Worm (Caenorhabditis elegans): ENCODE results near the gene nhr-241.

Gene nhr-241

ce11 chrV:18699326-18699725, at the start of gene nhr-241:
nhr-241 (plus strand) TSS chrV:18699451.
- TF ChIP-seq hmg-4 (GFP tag; optimal IDR thresholded peaks at IDR 0.05) (no peak), tra-4 (tag; optimal IDR thresholded peaks at IDR 0.05) (no peak), tbx-11 (GFP tag; IDR thresholded peaks at IDR 0.05) (no peak), F13C5.2 (tag; optimal IDR thresholded peaks at IDR 0.05) (no peak), pes-1 (GFP tag; IDR thresholded peaks at IDR 0.05) (no peak), aly-1 (tag; optimal IDR thresholded peaks at IDR 0.05) (no peak), ama-1 (optimal IDR thresholded peaks at IDR 0.05) (no peak), B0310.2 (tag; optimal IDR thresholded peaks at IDR 0.05) (no peak), ceh-13 (GFP tag; optimal IDR thresholded peaks at IDR 0.05) (no peak), flt-1 (GFP tag; IDR thresholded peaks at IDR 0.05) (no peak), sea-1 (GFP tag; conservative IDR thresholded peaks at IDR 0.05) (no peak), hnd-1 (tag; optimal IDR thresholded peaks at IDR 0.05) (no peak), hmbx-1 (tag; optimal IDR thresholded peaks at IDR 0.05) (no peak), tbx-37 (GFP tag; conservative IDR thresholded peaks at IDR 0.05) (no peak), ets-7 (tag; optimal IDR thresholded peaks at IDR 0.05) (no peak), scrt-1 (GFP tag; IDR thresholded peaks at IDR 0.05) (no peak), ceh-36 (tag; optimal IDR thresholded peaks at IDR 0.05) (no peak)

DNA sequence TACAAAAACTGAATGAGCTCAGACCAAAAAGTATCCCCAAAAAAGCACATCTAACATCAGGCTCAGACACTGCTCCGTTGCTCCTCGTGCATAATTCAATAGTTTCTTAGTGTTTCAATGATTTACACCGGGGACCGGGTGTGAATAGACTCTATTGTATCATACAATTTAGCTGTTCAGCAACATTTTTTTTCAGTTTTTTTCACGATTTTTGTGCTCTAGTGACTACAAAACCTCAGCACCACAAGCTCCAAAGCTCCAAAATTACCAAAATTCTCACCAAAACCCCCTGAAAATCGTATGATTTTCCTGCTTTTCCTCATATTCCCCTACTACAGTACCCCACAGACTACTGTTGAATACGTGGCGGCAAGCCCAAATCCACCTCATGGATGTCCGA, 49.2 kb upstream of the nhr-241 start, which contains the start of gene egas-2:
egas-2 (plus strand) TSS at position 301 of the 400 bp plus-strand sequence.
- no peak for TF ChIP-seq F13C5.2 (tag; optimal IDR thresholded peaks at IDR 0.05)
- no peak for TF ChIP-seq hnd-1 (tag; optimal IDR thresholded peaks at IDR 0.05)
- TF ChIP-seq aly-1 (tag; optimal IDR thresholded peaks at IDR 0.05) = no peak
- no peak for TF ChIP-seq tra-4 (tag; optimal IDR thresholded peaks at IDR 0.05)
- no peak for TF ChIP-seq pes-1 (GFP tag; IDR thresholded peaks at IDR 0.05)
- TF ChIP-seq tbx-37 (GFP tag; conservative IDR thresholded peaks at IDR 0.05) = no peak
- no peak for TF ChIP-seq sea-1 (GFP tag; conservative IDR thresholded peaks at IDR 0.05)
- no peak for TF ChIP-seq ets-7 (tag; optimal IDR thresholded peaks at IDR 0.05)
- no peak for TF ChIP-seq hmg-4 (GFP tag; optimal IDR thresholded peaks at IDR 0.05)
- TF ChIP-seq ceh-13 (GFP tag; optimal IDR thresholded peaks at IDR 0.05) = no peak
- no peak for TF ChIP-seq hmbx-1 (tag; optimal IDR thresholded peaks at IDR 0.05)
- no peak for TF ChIP-seq B0310.2 (tag; optimal IDR thresholded peaks at IDR 0.05)
- TF ChIP-seq flt-1 (GFP tag; IDR thresholded peaks at IDR 0.05) = no peak

DNA sequence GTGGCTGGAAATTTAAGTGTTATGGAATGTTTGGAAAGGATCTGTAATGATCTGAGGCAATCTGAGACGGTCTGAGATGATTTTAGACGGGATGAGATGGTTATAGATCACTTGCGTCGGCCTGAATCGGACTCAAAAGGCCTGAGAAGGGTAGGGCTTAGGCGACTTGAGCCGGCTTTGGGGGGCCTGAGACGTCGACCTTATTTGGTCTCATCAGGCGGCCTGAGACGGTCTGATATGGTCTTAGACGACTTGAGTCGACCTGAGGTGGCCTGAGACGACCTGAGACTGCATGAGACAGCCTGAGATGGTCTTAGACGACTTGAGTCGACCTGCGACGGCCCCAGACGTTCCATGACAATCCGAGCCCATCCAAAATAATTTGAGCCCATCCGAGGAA, 42.9 kb upstream of the nhr-241 start:
- no peak for TF ChIP-seq pes-1 (GFP tag; IDR thresholded peaks at IDR 0.05)
- no peak for TF ChIP-seq ets-7 (tag; optimal IDR thresholded peaks at IDR 0.05)
- no peak for TF ChIP-seq hmg-4 (GFP tag; optimal IDR thresholded peaks at IDR 0.05)
- no peak for TF ChIP-seq B0310.2 (tag; optimal IDR thresholded peaks at IDR 0.05)
- TF ChIP-seq ceh-13 (GFP tag; optimal IDR thresholded peaks at IDR 0.05) = no peak
- TF ChIP-seq tbx-11 (GFP tag; IDR thresholded peaks at IDR 0.05) = no peak

- TF ChIP-seq hnd-1 (tag; optimal IDR thresholded peaks at IDR 0.05) (no peak), sea-1 (GFP tag; conservative IDR thresholded peaks at IDR 0.05) (no peak), hmbx-1 (tag; optimal IDR thresholded peaks at IDR 0.05) (no peak), tbx-11 (GFP tag; IDR thresholded peaks at IDR 0.05) (no peak), aly-1 (tag; optimal IDR thresholded peaks at IDR 0.05) (no peak), B0310.2 (tag; optimal IDR thresholded peaks at IDR 0.05) (no peak), F13C5.2 (tag; optimal IDR thresholded peaks at IDR 0.05) (no peak), tra-4 (tag; optimal IDR thresholded peaks at IDR 0.05) (no peak), scrt-1 (GFP tag; IDR thresholded peaks at IDR 0.05) (no peak), ceh-13 (GFP tag; optimal IDR thresholded peaks at IDR 0.05) (no peak), ets-7 (tag; optimal IDR thresholded peaks at IDR 0.05) (no peak), ceh-36 (tag; optimal IDR thresholded peaks at IDR 0.05) (no peak), hmg-4 (GFP tag; optimal IDR thresholded peaks at IDR 0.05) (no peak), ama-1 (optimal IDR thresholded peaks at IDR 0.05) (no peak), pes-1 (GFP tag; IDR thresholded peaks at IDR 0.05) (no peak), tbx-37 (GFP tag; conservative IDR thresholded peaks at IDR 0.05) (no peak), flt-1 (GFP tag; IDR thresholded peaks at IDR 0.05) (no peak)
These were observed 41.9 kb upstream of the nhr-241 start for ce11 chrV:18657391-18657790.

- TF ChIP-seq flt-1 (GFP tag; IDR thresholded peaks at IDR 0.05) (no peak), hmbx-1 (tag; optimal IDR thresholded peaks at IDR 0.05) (no peak), hnd-1 (tag; optimal IDR thresholded peaks at IDR 0.05) (no peak), sea-1 (GFP tag; conservative IDR thresholded peaks at IDR 0.05) (no peak), tbx-37 (GFP tag; conservative IDR thresholded peaks at IDR 0.05) (no peak)
These were observed 40.3 kb upstream of the nhr-241 start for ce11 chrV:18658914-18659313.

DNA sequence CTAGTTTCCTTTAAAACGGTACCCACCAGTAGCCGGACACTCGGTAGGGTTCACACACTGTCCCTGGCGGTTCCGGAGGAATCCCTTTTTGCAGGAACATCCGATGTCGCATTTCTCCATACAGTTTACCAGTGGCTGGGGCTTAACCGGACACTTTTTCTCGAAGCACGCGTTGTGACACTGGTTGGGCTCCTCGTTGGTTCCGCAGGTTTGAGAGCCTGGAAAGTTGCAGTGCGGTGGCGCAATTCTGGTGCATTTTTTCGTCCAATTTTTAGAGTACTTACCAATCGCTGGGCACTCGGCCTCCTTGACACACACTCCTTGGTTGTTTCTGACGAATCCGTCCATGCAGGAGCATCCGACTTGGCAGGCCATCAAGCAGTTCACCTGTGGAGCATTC, 36.9 kb upstream of the nhr-241 start:
- no peak for TF ChIP-seq tra-4 (tag; optimal IDR thresholded peaks at IDR 0.05)

DNA sequence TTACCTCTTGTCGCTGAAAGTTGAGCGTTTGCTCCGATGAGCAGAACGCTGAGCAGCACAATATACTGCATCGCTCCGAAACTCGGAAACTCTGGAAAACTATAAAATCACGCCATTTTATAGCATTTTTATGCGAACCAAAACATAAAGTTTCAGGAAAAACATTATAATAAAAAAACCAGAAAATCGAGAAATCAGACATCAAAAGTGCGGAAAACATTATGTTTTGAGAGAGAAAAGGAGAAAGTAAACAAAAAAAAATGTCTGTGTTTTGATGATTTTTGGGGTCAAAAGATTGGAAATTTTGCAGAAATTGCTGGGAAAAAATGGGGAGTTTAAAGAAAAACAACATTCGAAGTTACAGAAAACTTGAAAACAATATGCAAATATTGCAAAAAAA, 35.2 kb upstream of the nhr-241 start, which contains the start of gene Y69H2.3:
Y69H2.3 (minus strand) TSS at position 101 of the 400 bp plus-strand sequence.
- TF ChIP-seq tbx-11 (GFP tag; IDR thresholded peaks at IDR 0.05) (no peak), ceh-13 (GFP tag; optimal IDR thresholded peaks at IDR 0.05) (no peak), ama-1 (optimal IDR thresholded peaks at IDR 0.05) (no peak), pes-1 (GFP tag; IDR thresholded peaks at IDR 0.05) (no peak), aly-1 (tag; optimal IDR thresholded peaks at IDR 0.05) (no peak), F13C5.2 (tag; optimal IDR thresholded peaks at IDR 0.05) (no peak), hnd-1 (tag; optimal IDR thresholded peaks at IDR 0.05) (no peak)

DNA sequence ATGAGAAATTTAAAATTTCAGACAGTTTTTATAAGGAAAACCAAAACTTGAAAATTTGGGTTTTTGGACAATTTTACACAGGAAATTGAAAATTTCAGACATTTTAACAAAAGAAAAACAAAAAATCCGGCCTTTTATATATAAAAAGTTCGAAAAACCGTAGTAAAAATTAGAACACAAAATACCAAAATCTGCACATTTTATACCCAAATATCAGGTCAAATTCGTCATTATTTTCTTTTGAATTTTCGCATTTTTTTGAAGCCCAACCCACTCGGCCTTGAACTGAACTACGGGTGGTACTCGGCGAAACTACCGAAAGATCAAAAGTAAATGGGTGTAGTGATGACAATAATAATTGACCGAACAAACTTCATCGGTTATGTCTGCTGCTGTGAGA, 32.1 kb upstream of the nhr-241 start:
- no peak for TF ChIP-seq hnd-1 (tag; optimal IDR thresholded peaks at IDR 0.05)
- TF ChIP-seq tbx-11 (GFP tag; IDR thresholded peaks at IDR 0.05) = no peak
- TF ChIP-seq hmg-4 (GFP tag; optimal IDR thresholded peaks at IDR 0.05) = no peak
- TF ChIP-seq pes-1 (GFP tag; IDR thresholded peaks at IDR 0.05) = no peak

- TF ChIP-seq ceh-13 (GFP tag; optimal IDR thresholded peaks at IDR 0.05) (no peak), ceh-36 (tag; optimal IDR thresholded peaks at IDR 0.05) (no peak), tbx-37 (GFP tag; conservative IDR thresholded peaks at IDR 0.05) (no peak), hmg-4 (GFP tag; optimal IDR thresholded peaks at IDR 0.05) (no peak), flt-1 (GFP tag; IDR thresholded peaks at IDR 0.05) (no peak), aly-1 (tag; optimal IDR thresholded peaks at IDR 0.05) (no peak), hmbx-1 (tag; optimal IDR thresholded peaks at IDR 0.05) (no peak), scrt-1 (GFP tag; IDR thresholded peaks at IDR 0.05) (no peak), ets-7 (tag; optimal IDR thresholded peaks at IDR 0.05) (no peak), tra-4 (tag; optimal IDR thresholded peaks at IDR 0.05) (no peak), tbx-11 (GFP tag; IDR thresholded peaks at IDR 0.05) (no peak), pes-1 (GFP tag; IDR thresholded peaks at IDR 0.05) (no peak)
These were observed 29.2 kb upstream of the nhr-241 start, which contains the start of gene Y69H2.10 for ce11 chrV:18670017-18670416. Y69H2.10 (plus strand) TSS chrV:18670317.

All from whole organism, early embryonic.